Worm (Caenorhabditis elegans) whole organism, L4 larva: Measurements from ENCODE around the gene ncr-1.

Source experiments
- F37D6.2 ChIP-seq: sonication (generic microtip); optimal IDR thresholded peaks from 2 replicates; lab custom pipeline; 2016; ENCODE audit warnings: mild to moderate bottlenecking, missing genetic modification characterization, missing compliant biosample characterization
- F44E2.7 ChIP-seq: fragments of 200-800 bp; sonication (Bioruptor generic); IDR thresholded peaks from 2 replicates; pipeline ENCODE4 v2.1.2; 2022; ENCODE audit warnings: missing genetic modification characterization, missing compliant biosample characterization
- F49E8.2 ChIP-seq: sonication (generic microtip); optimal IDR thresholded peaks from 2 replicates; lab custom pipeline; 2016; ENCODE audit warnings: missing compliant biosample characterization, mild to moderate bottlenecking, missing genetic modification characterization, borderline replicate concordance
- Y105C5A.15 ChIP-seq: fragments of 200-800 bp; sonication (Bioruptor generic); IDR thresholded peaks from 2 replicates; pipeline ENCODE4 v1.3.6; 2022; ENCODE audit warnings: missing genetic modification characterization, missing compliant biosample characterization
- ZK337.2 ChIP-seq: fragments of 200-800 bp; sonication (Bioruptor generic); IDR thresholded peaks from 2 replicates; pipeline ENCODE4 v1.3.6; 2022; ENCODE audit warnings: missing genetic modification reagents, missing genetic modification characterization, missing compliant biosample characterization
- ZK546.5 ChIP-seq, 2 experiments: sonication (generic microtip); optimal IDR thresholded peaks; 2 replicates each; lab custom pipeline; 2017; ENCODE audit warnings: missing biosample characterization in 2 of 2, missing genetic modification characterization in 2 of 2
- aha-1 ChIP-seq: fragments of 150-350 bp; peaks from one replicate; lab custom pipeline; 2014; ENCODE audit warnings: missing biosample characterization, missing genetic modification characterization
- aly-2 ChIP-seq: sonication (generic microtip); optimal IDR thresholded peaks from 2 replicates; lab custom pipeline; 2018; ENCODE audit warnings: missing biosample characterization, missing genetic modification characterization
- ceh-20 ChIP-seq: fragments of 200-800 bp; sonication (Bioruptor generic); IDR thresholded peaks from 2 replicates; pipeline ENCODE4 v1.3.6; 2022; ENCODE audit warnings: missing genetic modification reagents, missing genetic modification characterization, missing compliant biosample characterization
- ces-1 ChIP-seq: fragments of 150-350 bp; sonication (generic microtip); optimal IDR thresholded peaks from 4 replicates; lab custom pipeline; 2014; ENCODE audit warnings: missing biosample characterization, missing genetic modification reagents, missing genetic modification characterization
- daf-16 ChIP-seq, 3 experiments: sonication (generic microtip); optimal IDR thresholded peaks; 2 replicates each; lab custom pipeline; 2016 to 2017; ENCODE audit warnings: missing genetic modification characterization in 3 of 3, missing genetic modification reagents in 3 of 3, mild to moderate bottlenecking in 2 of 3, missing compliant biosample characterization in 2 of 3, missing biosample characterization in 1 of 3, moderate library complexity in 1 of 3
- dmd-6 ChIP-seq: fragments of 200-800 bp; sonication (Bioruptor generic); IDR thresholded peaks from 2 replicates; pipeline ENCODE4 v1.3.6; 2022; ENCODE audit warnings: missing genetic modification reagents, missing genetic modification characterization, missing compliant biosample characterization
- dmd-9 ChIP-seq: fragments of 200-800 bp; sonication (Bioruptor generic); IDR thresholded peaks from 2 replicates; pipeline ENCODE4 v1.3.6; 2022; ENCODE audit warnings: missing genetic modification reagents, missing genetic modification characterization, missing compliant biosample characterization
- duxl-1 ChIP-seq: sonication (generic microtip); optimal IDR thresholded peaks from 2 replicates; lab custom pipeline; 2016; ENCODE audit warnings: mild to moderate bottlenecking, missing genetic modification characterization, moderate library complexity, missing compliant biosample characterization; ENCODE audit not compliant: poor library complexity
- dve-1 ChIP-seq: sonication (generic microtip); optimal IDR thresholded peaks from 2 replicates; lab custom pipeline; 2017; ENCODE audit warnings: antibody characterized with exemption, mild to moderate bottlenecking, missing genetic modification characterization, missing compliant biosample characterization; ENCODE audit not compliant: insufficient read depth
- fos-1 ChIP-seq: fragments of 150-350 bp; optimal IDR thresholded peaks from 2 replicates; lab custom pipeline; 2014; ENCODE audit warnings: missing biosample characterization, missing genetic modification characterization
- hlh-11 ChIP-seq: fragments of 200-800 bp; sonication (Bioruptor generic); optimal IDR thresholded peaks from 2 replicates; lab custom pipeline; 2018; ENCODE audit warnings: mild to moderate bottlenecking, missing genetic modification characterization, missing compliant biosample characterization
- hlh-30 ChIP-seq: sonication (generic microtip); optimal IDR thresholded peaks from 2 replicates; lab custom pipeline; 2017; ENCODE audit warnings: antibody characterized with exemption, mild to moderate bottlenecking, missing genetic modification characterization, missing compliant biosample characterization; ENCODE audit not compliant: insufficient read depth
- hmg-1.1 ChIP-seq: fragments of 200-800 bp; sonication (Bioruptor generic); IDR thresholded peaks from 2 replicates; pipeline ENCODE4 v1.3.6; 2022; ENCODE audit warnings: missing genetic modification reagents, missing genetic modification characterization, missing compliant biosample characterization
- lin-1 ChIP-seq: fragments of 200-800 bp; sonication (Bioruptor generic); IDR thresholded peaks from 2 replicates; pipeline ENCODE4 v1.3.6; 2022; ENCODE audit warnings: missing genetic modification reagents, missing genetic modification characterization, missing compliant biosample characterization
- lsy-2 ChIP-seq, 2 experiments: fragments of 150-350 bp in 1 of 2; sonication (generic microtip) in 1 of 2; optimal IDR thresholded peaks; 2 replicates each; lab custom pipeline; 2014 to 2017; ENCODE audit warnings: missing biosample characterization in 2 of 2, missing genetic modification characterization in 2 of 2
- madf-5 ChIP-seq, 2 experiments: fragments of 200-800 bp; sonication (Bioruptor generic); IDR thresholded peaks; 2 replicates each; pipeline ENCODE4 v1.3.6; 2022; ENCODE audit warnings: missing compliant biosample characterization in 2 of 2, missing genetic modification characterization in 2 of 2
- mdl-1 ChIP-seq, 2 experiments: fragments of 150-350 bp in 1 of 2; sonication (generic microtip) in 1 of 2; optimal IDR thresholded peaks; 2 replicates each; lab custom pipeline; 2014 to 2017; ENCODE audit warnings: missing biosample characterization in 2 of 2, missing genetic modification characterization in 2 of 2
- mdt-29 ChIP-seq: fragments of 200-800 bp; sonication (Bioruptor generic); IDR thresholded peaks from 2 replicates; pipeline ENCODE4 v1.3.6; 2022; ENCODE audit warnings: missing genetic modification reagents, missing genetic modification characterization, missing compliant biosample characterization
- mep-1 ChIP-seq: fragments of 150-350 bp; sonication (generic microtip); optimal IDR thresholded peaks from 3 replicates; lab custom pipeline; 2014; ENCODE audit warnings: missing biosample characterization, missing genetic modification characterization
- mxl-2 ChIP-seq: fragments of 200-800 bp; sonication (Bioruptor generic); conservative IDR thresholded peaks from 2 replicates; pipeline ENCODE4 v1.3.6; 2022; ENCODE audit warnings: missing genetic modification reagents, missing genetic modification characterization, missing compliant biosample characterization
- nhr-11 ChIP-seq: fragments of 150-350 bp; optimal IDR thresholded peaks from 2 replicates; lab custom pipeline; 2014; ENCODE audit warnings: missing biosample characterization, missing genetic modification characterization
- nhr-111 ChIP-seq: fragments of 200-800 bp; sonication (Bioruptor generic); optimal IDR thresholded peaks from 2 replicates; lab custom pipeline; 2018; ENCODE audit warnings: mild to moderate bottlenecking, missing genetic modification characterization, missing compliant biosample characterization
- nhr-28 ChIP-seq: fragments of 150-350 bp; optimal IDR thresholded peaks from 2 replicates; lab custom pipeline; 2014; ENCODE audit warnings: missing biosample characterization, missing genetic modification characterization
- nhr-42 ChIP-seq: fragments of 200-800 bp; sonication (Bioruptor generic); IDR thresholded peaks from 2 replicates; pipeline ENCODE4 v1.3.6; 2022; ENCODE audit warnings: missing genetic modification characterization, missing compliant biosample characterization
- nhr-76 ChIP-seq: fragments of 150-350 bp; optimal IDR thresholded peaks from 2 replicates; lab custom pipeline; 2014; ENCODE audit warnings: missing biosample characterization, missing genetic modification characterization
- nhr-77 ChIP-seq: fragments of 150-350 bp; optimal IDR thresholded peaks from 2 replicates; lab custom pipeline; 2014; ENCODE audit warnings: missing biosample characterization, missing genetic modification characterization
- pha-4 ChIP-seq, 2 experiments: fragments of 150-350 bp in 1 of 2; fragments of 200-800 bp in 1 of 2; sonication (Bioruptor generic) in 1 of 2; IDR thresholded peaks in 1 of 2; optimal IDR thresholded peaks in 1 of 2; 2 replicates each; pipeline versions ENCODE4 v1.3.6 to Lab custom; 2014 to 2022; ENCODE audit warnings: missing genetic modification characterization in 2 of 2, missing genetic modification reagents in 2 of 2, missing biosample characterization in 1 of 2, missing compliant biosample characterization in 1 of 2
- pqm-1 ChIP-seq: sonication (generic microtip); optimal IDR thresholded peaks from 2 replicates; lab custom pipeline; 2017; ENCODE audit warnings: missing biosample characterization, missing genetic modification characterization
- skn-1 ChIP-seq: fragments of 150-350 bp; optimal IDR thresholded peaks from 2 replicates; lab custom pipeline; 2014; ENCODE audit warnings: missing biosample characterization, missing genetic modification characterization
- snpc-1.2 ChIP-seq: fragments of 200-800 bp; sonication (Bioruptor generic); IDR thresholded peaks from 2 replicates; pipeline ENCODE4 v1.3.6; 2022; ENCODE audit warnings: missing genetic modification reagents, missing genetic modification characterization, missing compliant biosample characterization
- spr-3 ChIP-seq: fragments of 200-800 bp; sonication (Bioruptor generic); optimal IDR thresholded peaks from 2 replicates; lab custom pipeline; 2018; ENCODE audit warnings: mild to moderate bottlenecking, missing genetic modification characterization, missing compliant biosample characterization
- tag-97 ChIP-seq: fragments of 200-800 bp; sonication (Bioruptor generic); IDR thresholded peaks from 2 replicates; pipeline ENCODE4 v1.3.6; 2022; ENCODE audit warnings: missing genetic modification characterization, missing compliant biosample characterization
- unc-130 ChIP-seq: sonication (generic microtip); optimal IDR thresholded peaks from 2 replicates; lab custom pipeline; 2016; ENCODE audit warnings: missing genetic modification reagents, missing genetic modification characterization, missing compliant biosample characterization
- unc-39 ChIP-seq: sonication (generic microtip); optimal IDR thresholded peaks from 2 replicates; lab custom pipeline; 2017; ENCODE audit warnings: missing biosample characterization, missing genetic modification characterization
- vab-7 ChIP-seq: fragments of 200-800 bp; sonication (Bioruptor generic); IDR thresholded peaks from 2 replicates; pipeline ENCODE4 v1.3.6; 2022; ENCODE audit warnings: missing genetic modification reagents, missing genetic modification characterization, missing compliant biosample characterization
- zag-1 ChIP-seq: fragments of 150-350 bp; optimal IDR thresholded peaks from 2 replicates; lab custom pipeline; 2014; ENCODE audit warnings: missing biosample characterization, missing genetic modification characterization
- zip-11 ChIP-seq: fragments of 200-800 bp; sonication (Bioruptor generic); IDR thresholded peaks from 2 replicates; pipeline ENCODE4 v1.3.6; 2022; ENCODE audit warnings: missing genetic modification characterization, missing compliant biosample characterization

Gene ncr-1

ce11 chrX:4492199-4492598 lies 3.5 kb upstream of the ncr-1 start, which contains the start of gene F46H6.5:
TSS of gene F46H6.5 (minus strand) at chrX:4492208.
- TF ChIP-seq fos-1 (no peak), tag-97 (GFP tag; lab: Robert Waterston, UW) (no peak), dve-1 (tag; lab: Kevin White, UChicago) (peak; percentile 37), mep-1 (tag; lab: Kevin White, UChicago) (no peak), pha-4 (GFP tag; IDR thresholded peaks at IDR 0.05; lab: Robert Waterston, UW) (no peak), pha-4 (tag; optimal IDR thresholded peaks at IDR 0.05; lab: Kevin White, UChicago) (peak; percentile 55), daf-16 (GFP tag; optimal IDR thresholded peaks at IDR 0.05; lab: Kevin White, UChicago) (no peak), daf-16 (tag; optimal IDR thresholded peaks at IDR 0.05; lab: Kevin White, UChicago) (peak; percentile 50)

- no peak for TF ChIP-seq unc-130 (GFP tag; lab: Kevin White, UChicago)
- no peak for TF ChIP-seq ZK546.5 (tag; optimal IDR thresholded peaks at IDR 0.05; lab: Kevin White, UChicago)
- no peak for TF ChIP-seq spr-3 (GFP tag; lab: Kevin White, UChicago)
- peak in 1 of 2 experiments; percentile 33 for TF ChIP-seq lsy-2 (tag; optimal IDR thresholded peaks at IDR 0.05; lab: Kevin White, UChicago)
- TF ChIP-seq mdl-1 (tag; optimal IDR thresholded peaks at IDR 0.05; lab: Kevin White, UChicago) = peak in 1 of 2 experiments; percentile 15
- peak; percentile 55 for TF ChIP-seq hlh-30 (tag; lab: Kevin White, UChicago)
- no peak for TF ChIP-seq Y105C5A.15 (GFP tag; lab: Robert Waterston, UW)
- peak; percentile 81 for TF ChIP-seq nhr-11 (tag; lab: Kevin White, UChicago)
- no peak for TF ChIP-seq nhr-42 (GFP tag; lab: Robert Waterston, UW)
- TF ChIP-seq snpc-1.2 (GFP tag; lab: Robert Waterston, UW) = no peak
Observed at ce11 chrX:4490400-4490799, 1.7 kb upstream of the ncr-1 start.

DNA sequence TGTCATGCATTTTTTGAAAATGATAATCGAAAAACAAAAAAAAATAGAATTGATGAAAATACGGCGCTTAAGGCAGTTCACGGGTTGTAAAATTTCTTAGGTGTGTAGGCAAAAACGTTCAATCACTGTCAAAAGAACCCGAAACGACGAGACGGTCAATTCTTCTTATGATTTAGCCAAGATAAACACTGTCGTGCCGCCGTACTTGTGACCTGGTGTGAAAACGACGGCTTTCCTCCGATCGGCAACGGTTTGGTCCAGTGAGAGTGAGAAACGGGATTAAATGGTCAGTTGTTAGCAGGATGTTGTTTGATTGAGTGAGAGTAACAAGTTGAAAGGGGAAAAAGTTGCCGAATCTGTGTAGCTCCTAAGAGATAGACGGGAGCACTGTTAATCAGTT lies 4.6 kb downstream of the ncr-1 start:
- TF ChIP-seq nhr-111 (GFP tag; lab: Kevin White, UChicago) = no peak
- TF ChIP-seq lin-1 (GFP tag; lab: Robert Waterston, UW) = no peak
- TF ChIP-seq nhr-28 (tag; lab: Kevin White, UChicago) = peak; percentile 7
- no peak for TF ChIP-seq madf-5 (GFP tag; IDR thresholded peaks at IDR 0.05; lab: Robert Waterston, UW)
- peak; percentile 62 for TF ChIP-seq hlh-30 (tag; lab: Kevin White, UChicago)
- TF ChIP-seq aha-1 = peak; percentile 15
- no peak for TF ChIP-seq skn-1 (tag; lab: Kevin White, UChicago)
- TF ChIP-seq dmd-9 (GFP tag; lab: Robert Waterston, UW) = no peak

- TF ChIP-seq dve-1 (tag; lab: Kevin White, UChicago) (peak; percentile 55), hmg-1.1 (no peak), hlh-11 (peak; percentile 62), dmd-6 (GFP tag; lab: Robert Waterston, UW) (peak; percentile 36), vab-7 (GFP tag; lab: Robert Waterston, UW) (no peak), nhr-28 (tag; lab: Kevin White, UChicago) (peak; percentile 70), pqm-1 (tag; lab: Kevin White, UChicago) (peak; percentile 90), ZK337.2 (no peak), nhr-77 (tag; lab: Kevin White, UChicago) (peak; percentile 9), daf-16 (GFP tag; optimal IDR thresholded peaks at IDR 0.05; lab: Kevin White, UChicago) (no peak), daf-16 (tag; optimal IDR thresholded peaks at IDR 0.05; lab: Kevin White, UChicago) (peak; percentile 65), spr-3 (GFP tag; lab: Kevin White, UChicago) (no peak)
- TF ChIP-seq, all 104 proteins: peak for 7
Observed at ce11 chrX:4480800-4481199, 7.9 kb downstream of the ncr-1 start.

- TF ChIP-seq hlh-11 (peak; percentile 44), mdt-29 (no peak), F49E8.2 (tag; lab: Kevin White, UChicago) (no peak), F37D6.2 (no peak), aly-2 (tag; lab: Kevin White, UChicago) (no peak), zip-11 (GFP tag; lab: Robert Waterston, UW) (no peak), nhr-76 (no peak), F44E2.7 (GFP tag; lab: Robert Waterston, UW) (no peak), duxl-1 (no peak), aha-1 (peak; percentile 90), ceh-20 (GFP tag; lab: Robert Waterston, UW) (no peak), zag-1 (tag; lab: Kevin White, UChicago) (no peak), unc-39 (tag; lab: Kevin White, UChicago) (no peak), ces-1 (GFP tag; lab: Kevin White, UChicago) (no peak), mxl-2 (GFP tag; lab: Robert Waterston, UW) (no peak), nhr-28 (tag; lab: Kevin White, UChicago) (peak; percentile 15)
Observed at ce11 chrX:4479960-4480359, 8.7 kb downstream of the ncr-1 start.
